Fruit fly (Drosophila melanogaster) whole organism, embryonic: ENCODE results near the gene Gr63a.

ENCODE experiments used
- ATbp ChIP-seq: fragments of 200-800 bp; sonication (Bioruptor generic); optimal IDR thresholded peaks from 2 replicates; lab custom pipeline; 2017; ENCODE audit warnings: missing biosample characterization, mild to moderate bottlenecking, missing genetic modification characterization, missing genetic modification reagents
- Ada2b ChIP-seq: fragments of 200-800 bp; sonication (Bioruptor generic); IDR thresholded peaks from 2 replicates; pipeline ENCODE4 v1.3.6; 2022; ENCODE audit warnings: missing biosample characterization, missing genetic modification characterization
- Atf-2 ChIP-seq: fragments of 200-800 bp; sonication (Bioruptor generic); optimal IDR thresholded peaks from 2 replicates; lab custom pipeline; 2016; ENCODE audit warnings: missing biosample characterization, missing genetic modification characterization
- CG10565 ChIP-seq: fragments of 200-800 bp; sonication (Bioruptor generic); optimal IDR thresholded peaks from 3 replicates; lab custom pipeline; 2016; ENCODE audit warnings: missing biosample characterization, mild to moderate bottlenecking, missing genetic modification characterization
- CG12744 ChIP-seq: fragments of 200-800 bp; sonication (Bioruptor generic); optimal IDR thresholded peaks from 2 replicates; lab custom pipeline; 2016; ENCODE audit warnings: missing biosample characterization, missing genetic modification characterization
- CG12769 ChIP-seq: fragments of 200-800 bp; sonication (Bioruptor generic); optimal IDR thresholded peaks from 2 replicates; lab custom pipeline; 2019; ENCODE audit warnings: missing biosample characterization, mild to moderate bottlenecking, missing genetic modification characterization, moderate library complexity
- CG15514 ChIP-seq: fragments of 200-800 bp; sonication (Bioruptor generic); optimal IDR thresholded peaks from 3 replicates; lab custom pipeline; 2017; ENCODE audit warnings: missing biosample characterization, missing genetic modification characterization, mild to moderate bottlenecking, moderate library complexity, missing genetic modification reagents
- CG15696 ChIP-seq: fragments of 200-800 bp; sonication (Bioruptor generic); optimal IDR thresholded peaks from 2 replicates; lab custom pipeline; 2019; ENCODE audit warnings: missing biosample characterization, mild to moderate bottlenecking, missing genetic modification characterization, moderate library complexity
- CG1602 ChIP-seq: fragments of 200-800 bp; sonication (Bioruptor generic); optimal IDR thresholded peaks from 3 replicates; lab custom pipeline; 2016; ENCODE audit warnings: missing biosample characterization, missing genetic modification characterization
- CG18011 ChIP-seq: fragments of 200-800 bp; sonication (Bioruptor generic); optimal IDR thresholded peaks from 2 replicates; lab custom pipeline; 2017; ENCODE audit warnings: missing biosample characterization, missing genetic modification characterization, mild to moderate bottlenecking, moderate library complexity, missing genotype
- CG2202 ChIP-seq: fragments of 200-800 bp; sonication (Bioruptor generic); optimal IDR thresholded peaks from 2 replicates; lab custom pipeline; 2018; ENCODE audit warnings: missing biosample characterization, mild to moderate bottlenecking, missing genetic modification characterization
- CG2712 ChIP-seq: fragments of 200-800 bp; optimal IDR thresholded peaks from 3 replicates; lab custom pipeline; 2019; ENCODE audit warnings: missing biosample characterization, mild to moderate bottlenecking, missing genetic modification characterization, moderate library complexity
- CG31441 ChIP-seq: fragments of 200-800 bp; sonication (Bioruptor generic); IDR thresholded peaks from 2 replicates; pipeline ENCODE4 v1.3.6; 2022; ENCODE audit warnings: missing biosample characterization, missing genetic modification characterization
- CG33557 ChIP-seq: fragments of 200-800 bp; sonication (Bioruptor generic); optimal IDR thresholded peaks from 2 replicates; lab custom pipeline; 2019; ENCODE audit warnings: missing biosample characterization, mild to moderate bottlenecking, missing genetic modification characterization, moderate library complexity
- CG3838 ChIP-seq: fragments of 200-800 bp; sonication (Bioruptor generic); optimal IDR thresholded peaks from 3 replicates; lab custom pipeline; 2016; ENCODE audit warnings: missing biosample characterization, missing genetic modification characterization
- CG6813 ChIP-seq: fragments of 200-800 bp; sonication (Bioruptor generic); optimal IDR thresholded peaks from 2 replicates; lab custom pipeline; 2017; ENCODE audit warnings: missing biosample characterization, missing genetic modification characterization, mild to moderate bottlenecking, moderate library complexity, missing genetic modification reagents
- CG8089 ChIP-seq: fragments of 200-800 bp; sonication (Bioruptor generic); optimal IDR thresholded peaks from 3 replicates; lab custom pipeline; 2016; ENCODE audit warnings: missing biosample characterization, missing genetic modification characterization
- CG8388 ChIP-seq: fragments of 200-800 bp; sonication (Bioruptor generic); optimal IDR thresholded peaks from 2 replicates; lab custom pipeline; 2019; ENCODE audit warnings: missing biosample characterization, mild to moderate bottlenecking, missing genetic modification characterization, moderate library complexity
- CTCF ChIP-seq: fragments of 200-800 bp; sonication (Bioruptor generic); optimal IDR thresholded peaks from 2 replicates; lab custom pipeline; 2017; ENCODE audit warnings: missing biosample characterization, mild to moderate bottlenecking, missing genetic modification characterization, moderate library complexity
- Chrac-16 ChIP-seq: fragments of 200-800 bp; sonication (Bioruptor generic); optimal IDR thresholded peaks from 3 replicates; lab custom pipeline; 2016; ENCODE audit warnings: missing biosample characterization, missing genetic modification characterization
- CoRest ChIP-seq: fragments of 200-800 bp; sonication (Bioruptor generic); optimal IDR thresholded peaks from 3 replicates; lab custom pipeline; 2018; ENCODE audit warnings: missing biosample characterization, mild to moderate bottlenecking, missing genetic modification characterization, moderate library complexity
- Dad ChIP-seq: fragments of 200-800 bp; sonication (Bioruptor generic); optimal IDR thresholded peaks from 3 replicates; lab custom pipeline; 2016; ENCODE audit warnings: missing biosample characterization, missing genetic modification characterization
- Dek ChIP-seq: fragments of 200-800 bp; sonication (Bioruptor generic); optimal IDR thresholded peaks from 3 replicates; lab custom pipeline; 2019; ENCODE audit warnings: missing biosample characterization, mild to moderate bottlenecking, missing genetic modification characterization, moderate library complexity
- Dip3 ChIP-seq: fragments of 200-800 bp; sonication (Bioruptor generic); optimal IDR thresholded peaks from 3 replicates; lab custom pipeline; 2016; ENCODE audit warnings: missing biosample characterization, missing genetic modification characterization
- E2f1 ChIP-seq: fragments of 200-800 bp; sonication (Bioruptor generic); IDR thresholded peaks from 2 replicates; pipeline ENCODE4 v1.3.6; 2022; ENCODE audit warnings: missing biosample characterization, missing genetic modification characterization
- Eip74EF ChIP-seq, 2 experiments: fragments of 200-800 bp in 1 of 2; fragments of >200 bp in 1 of 2; sonication (Bioruptor generic) in 1 of 2; optimal IDR thresholded peaks; 2 replicates each; lab custom pipeline; 2017 to 2019; ENCODE audit warnings: missing biosample characterization in 2 of 2, missing genetic modification characterization in 2 of 2, mild to moderate bottlenecking in 1 of 2, moderate library complexity in 1 of 2
- Hey ChIP-seq: fragments of 200-800 bp; sonication (Bioruptor generic); optimal IDR thresholded peaks from 3 replicates; lab custom pipeline; 2018; ENCODE audit warnings: missing biosample characterization, mild to moderate bottlenecking, missing genetic modification characterization
- MESR4 ChIP-seq: fragments of 200-800 bp; sonication (Bioruptor generic); optimal IDR thresholded peaks from 2 replicates; lab custom pipeline; 2018; ENCODE audit warnings: missing biosample characterization, mild to moderate bottlenecking, missing genetic modification characterization, moderate library complexity
- Mrtf ChIP-seq: fragments of 200-800 bp; sonication (Bioruptor generic); IDR thresholded peaks from 3 replicates; pipeline ENCODE4 v1.3.6; 2022; ENCODE audit warnings: missing biosample characterization, missing genetic modification characterization
- Myb ChIP-seq: fragments of 200-800 bp; sonication (Bioruptor generic); optimal IDR thresholded peaks from 2 replicates; lab custom pipeline; 2016; ENCODE audit warnings: missing biosample characterization, missing genetic modification characterization
- Scr ChIP-seq: fragments of 200-800 bp; sonication (Bioruptor generic); IDR thresholded peaks from 2 replicates; pipeline ENCODE4 v1.3.6; 2022; ENCODE audit warnings: missing biosample characterization, missing genetic modification characterization; ENCODE audit not compliant: partially characterized antibody
- Ssrp ChIP-seq: fragments of 200-800 bp; sonication (Bioruptor generic); optimal IDR thresholded peaks from 2 replicates; lab custom pipeline; 2018; ENCODE audit warnings: missing biosample characterization, mild to moderate bottlenecking, missing genetic modification characterization, moderate library complexity
- ac ChIP-seq: fragments of 200-800 bp; sonication (Bioruptor generic); optimal IDR thresholded peaks from 3 replicates; lab custom pipeline; 2017; ENCODE audit warnings: missing biosample characterization, mild to moderate bottlenecking, missing genetic modification characterization
- al ChIP-seq: fragments of 200-800 bp; sonication (Bioruptor generic); IDR thresholded peaks from 2 replicates; pipeline ENCODE4 v1.3.6; 2022; ENCODE audit warnings: missing biosample characterization, missing genetic modification characterization
- ara ChIP-seq: fragments of 200-800 bp; sonication (Bioruptor generic); IDR thresholded peaks from 2 replicates; pipeline ENCODE4 v1.3.6; 2022; ENCODE audit warnings: missing biosample characterization, missing genetic modification characterization
- br ChIP-seq: fragments of >200 bp; optimal IDR thresholded peaks from 2 replicates; lab custom pipeline; 2017
- croc ChIP-seq: fragments of 200-800 bp; sonication (Bioruptor generic); conservative IDR thresholded peaks from 3 replicates; pipeline ENCODE4 v1.3.6; 2022; ENCODE audit warnings: missing biosample characterization, missing genetic modification characterization
- dati ChIP-seq: fragments of 200-800 bp; sonication (Bioruptor generic); IDR thresholded peaks from 2 replicates; pipeline ENCODE4 v1.3.6; 2022; ENCODE audit warnings: missing biosample characterization, missing genetic modification characterization
- dmrt99B ChIP-seq: fragments of 200-800 bp; sonication (Bioruptor generic); optimal IDR thresholded peaks from 2 replicates; lab custom pipeline; 2018; ENCODE audit warnings: missing biosample characterization, mild to moderate bottlenecking, missing genetic modification characterization, moderate library complexity
- gro ChIP-seq: fragments of 200-800 bp; sonication (Bioruptor generic); optimal IDR thresholded peaks from 2 replicates; lab custom pipeline; 2016; ENCODE audit warnings: missing biosample characterization, missing genetic modification characterization
- kah ChIP-seq: fragments of 200-800 bp; sonication (Bioruptor generic); optimal IDR thresholded peaks from 2 replicates; lab custom pipeline; 2018; ENCODE audit warnings: missing biosample characterization, mild to moderate bottlenecking, missing genetic modification characterization
- lmd ChIP-seq: fragments of 200-800 bp; sonication (Bioruptor generic); IDR thresholded peaks from 2 replicates; pipeline ENCODE4 v1.3.6; 2022; ENCODE audit warnings: missing biosample characterization, missing genetic modification characterization
- pan ChIP-seq, 4 experiments: fragments of >200 bp in 3 of 4; fragments of 200-800 bp in 1 of 4; sonication (Bioruptor generic) in 1 of 4; optimal IDR thresholded peaks in 3 of 4; IDR thresholded peaks in 1 of 4; 2 replicates each; pipeline versions ENCODE4 v1.3.6 to Lab custom; 2017 to 2022; ENCODE audit warnings: missing biosample characterization in 2 of 4, missing genetic modification characterization in 2 of 4, mixed read lengths in 1 of 4
- pb ChIP-seq: fragments of 200-800 bp; sonication (Bioruptor generic); optimal IDR thresholded peaks from 3 replicates; lab custom pipeline; 2016; ENCODE audit warnings: missing biosample characterization, missing genetic modification characterization
- peb ChIP-seq: fragments of 200-800 bp; sonication (Bioruptor generic); IDR thresholded peaks from 2 replicates; pipeline ENCODE4 v1.3.6; 2022; ENCODE audit warnings: missing biosample characterization, missing genetic modification characterization
- pnt ChIP-seq: fragments of 200-800 bp; sonication (Bioruptor generic); optimal IDR thresholded peaks from 3 replicates; lab custom pipeline; 2016; ENCODE audit warnings: missing biosample characterization, missing genetic modification characterization
- pros ChIP-seq: fragments of 200-800 bp; sonication (Bioruptor generic); optimal IDR thresholded peaks from 3 replicates; lab custom pipeline; 2019; ENCODE audit warnings: missing biosample characterization, mild to moderate bottlenecking, missing genetic modification characterization, moderate library complexity
- row ChIP-seq: fragments of 200-800 bp; sonication (Bioruptor generic); IDR thresholded peaks from 3 replicates; pipeline ENCODE4 v1.3.6; 2022; ENCODE audit warnings: missing biosample characterization, missing genetic modification characterization
- sc ChIP-seq, 3 experiments: fragments of >200 bp in 2 of 3; fragments of 200-800 bp in 1 of 3; sonication (Bioruptor generic) in 1 of 3; optimal IDR thresholded peaks; 2 replicates in 2 of 3; 3 replicates in 1 of 3; lab custom pipeline; 2017; ENCODE audit warnings: mild to moderate bottlenecking in 1 of 3, missing biosample characterization in 1 of 3, missing genetic modification characterization in 1 of 3, missing genetic modification reagents in 1 of 3
- sqz ChIP-seq: fragments of 200-800 bp; sonication (Bioruptor generic); optimal IDR thresholded peaks from 3 replicates; lab custom pipeline; 2018; ENCODE audit warnings: missing biosample characterization, mild to moderate bottlenecking, missing genetic modification characterization
- ssp ChIP-seq: fragments of 200-800 bp; sonication (Bioruptor generic); IDR thresholded peaks from 2 replicates; pipeline ENCODE4 v1.3.6; 2022; ENCODE audit warnings: missing biosample characterization, missing genetic modification characterization

Gene Gr63a

DNA sequence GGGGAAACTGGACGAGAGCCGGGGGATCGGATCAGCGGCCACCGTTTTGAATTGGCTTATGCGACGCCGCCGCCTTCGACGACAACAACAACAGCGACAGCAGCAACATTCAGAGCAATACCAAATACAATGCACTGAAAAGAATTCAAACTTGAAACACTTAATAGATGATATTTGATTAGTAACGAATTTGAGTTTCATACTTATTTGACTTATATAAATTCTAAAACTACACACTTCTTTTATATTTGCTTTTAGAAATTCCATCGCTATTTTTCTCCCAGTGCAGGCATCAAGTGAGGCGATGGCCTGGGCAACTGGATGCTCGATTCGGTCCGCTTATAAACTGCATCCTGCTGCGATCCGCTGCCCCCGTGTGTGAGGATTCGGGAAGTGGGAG lies 28.4 kb downstream of the Gr63a start (continued):
- TF ChIP-seq pb (GFP tag; lab: Kevin White, UChicago) = no peak
- no peak for TF ChIP-seq E2f1 (GFP tag; lab: Robert Waterston, UW)
- TF ChIP-seq dmrt99B (tag; lab: Kevin White, UChicago) = no peak
- 0 out of 2 replicates have a peak, but pooled peaks have one; percentile 11 for TF ChIP-seq ssp (GFP tag; lab: Robert Waterston, UW)
- TF ChIP-seq Ada2b = no peak
- no peak for TF ChIP-seq CG6813 (GFP tag; lab: Kevin White, UChicago)
- no peak for TF ChIP-seq Dek
- TF ChIP-seq CG8089 (GFP tag; lab: Kevin White, UChicago) = no peak
- no peak for TF ChIP-seq Hey (tag; lab: Kevin White, UChicago)
- TF ChIP-seq CG33557 (GFP tag; lab: Kevin White, UChicago) = no peak
- TF ChIP-seq CG12769 = no peak
- TF ChIP-seq dati (GFP tag; lab: Robert Waterston, UW) = no peak
- TF ChIP-seq CG8388 (GFP tag; lab: Kevin White, UChicago) = peak; percentile 29
- no peak for TF ChIP-seq Dip3 (GFP tag; lab: Kevin White, UChicago)
- no peak for TF ChIP-seq Eip74EF (GFP tag; optimal IDR thresholded peaks at IDR 0.05; lab: Kevin White, UChicago)
- TF ChIP-seq al (GFP tag; lab: Robert Waterston, UW) = no peak
- no peak for TF ChIP-seq CTCF (GFP tag; lab: Kevin White, UChicago)
- no peak for TF ChIP-seq CG12744
- no peak for TF ChIP-seq Mrtf (GFP tag; lab: Robert Waterston, UW)
- TF ChIP-seq pan (optimal IDR thresholded peaks at IDR 0.05; lab: Kevin White, UChicago) = no peak
- TF ChIP-seq pan (GFP tag; optimal IDR thresholded peaks at IDR 0.05 in 1 of 2, IDR thresholded peaks at IDR 0.05 in 1 of 2) = no peak
- no peak for TF ChIP-seq pnt (GFP tag; lab: Kevin White, UChicago)
- TF ChIP-seq CG15514 (GFP tag; lab: Kevin White, UChicago) = no peak
- peak; percentile 20 for TF ChIP-seq CG1602 (GFP tag; lab: Kevin White, UChicago)
- TF ChIP-seq ac (GFP tag; lab: Kevin White, UChicago) = no peak
- TF ChIP-seq Chrac-16 (GFP tag; lab: Kevin White, UChicago) = peak; percentile 30
- 0 out of 2 replicates have a peak, but pooled peaks have one; percentile 18 for TF ChIP-seq CG31441 (GFP tag; lab: Robert Waterston, UW)
- TF ChIP-seq kah = no peak
- no peak for TF ChIP-seq peb (GFP tag; lab: Robert Waterston, UW)
- TF ChIP-seq CG18011 (GFP tag; lab: Kevin White, UChicago) = no peak
- TF ChIP-seq croc = no peak
- peak; percentile 54 for TF ChIP-seq ara (GFP tag; lab: Robert Waterston, UW)
- no peak for TF ChIP-seq br
- peak; percentile 69 for TF ChIP-seq CG2712
- TF ChIP-seq Atf-2 (GFP tag; lab: Kevin White, UChicago) = no peak
- TF ChIP-seq Myb = no peak
- TF ChIP-seq gro (GFP tag; lab: Kevin White, UChicago) = no peak
- TF ChIP-seq CG2202 (tag; lab: Kevin White, UChicago) = peak; percentile 23
- no peak for TF ChIP-seq CG15696 (tag; lab: Kevin White, UChicago)
- peak; percentile 37 for TF ChIP-seq Ssrp (tag; lab: Kevin White, UChicago)
- TF ChIP-seq sqz (GFP tag; lab: Kevin White, UChicago) = no peak
- TF ChIP-seq Dad (GFP tag; lab: Kevin White, UChicago) = no peak
- TF ChIP-seq pros (GFP tag; lab: Kevin White, UChicago) = no peak
- no peak for TF ChIP-seq CG10565 (GFP tag; lab: Kevin White, UChicago)
- no peak for TF ChIP-seq ATbp (GFP tag; lab: Kevin White, UChicago)
- no peak for TF ChIP-seq MESR4 (GFP tag; lab: Kevin White, UChicago)
- no peak for TF ChIP-seq sc (optimal IDR thresholded peaks at IDR 0.05; lab: Kevin White, UChicago)
- TF ChIP-seq sc (GFP tag; optimal IDR thresholded peaks at IDR 0.05; lab: Kevin White, UChicago) = no peak
- no peak for TF ChIP-seq CoRest
- TF ChIP-seq row (GFP tag; lab: Robert Waterston, UW) = peak; percentile 27; the same call in 1 of the 3 replicates
- TF ChIP-seq lmd (GFP tag; lab: Robert Waterston, UW) = peak; percentile 32; the same call in 1 of the 2 replicates
- no peak for TF ChIP-seq Scr (GFP tag; lab: Robert Waterston, UW)
- TF ChIP-seq CG3838 (GFP tag; lab: Kevin White, UChicago) = no peak
